Worm (Caenorhabditis elegans) whole organism, mixed stage, embryonic: Measurements from ENCODE around the gene cysl-1.

Experiments
- ceh-39 ChIP-seq: fragments of 150-350 bp; optimal IDR thresholded peaks from 2 replicates; lab custom pipeline; 2014; ENCODE audit warnings: missing biosample characterization, missing genetic modification characterization
- elt-1 ChIP-seq: sonication (generic microtip); optimal IDR thresholded peaks from 2 replicates; lab custom pipeline; 2017; ENCODE audit warnings: missing genetic modification characterization, mild to moderate bottlenecking, missing compliant biosample characterization, antibody characterized with exemption, moderate library complexity, borderline replicate concordance; ENCODE audit not compliant: insufficient read depth
- elt-3 ChIP-seq: fragments of 150-350 bp; optimal IDR thresholded peaks from 2 replicates; lab custom pipeline; 2014; ENCODE audit warnings: missing biosample characterization, missing genetic modification characterization
- flh-1 ChIP-seq: fragments of 200-800 bp; sonication (Bioruptor generic); optimal IDR thresholded peaks from 2 replicates; lab custom pipeline; 2018; ENCODE audit warnings: mild to moderate bottlenecking, missing genetic modification characterization, moderate library complexity, missing compliant biosample characterization
- lin-13 ChIP-seq: fragments of 150-350 bp; optimal IDR thresholded peaks from 2 replicates; lab custom pipeline; 2014; ENCODE audit warnings: missing biosample characterization, missing genetic modification characterization
- lin-32 ChIP-seq: fragments of 200-800 bp; sonication (Bioruptor generic); optimal IDR thresholded peaks from 2 replicates; lab custom pipeline; 2018; ENCODE audit warnings: mild to moderate bottlenecking, missing genetic modification characterization, missing compliant biosample characterization
- mep-1 ChIP-seq: fragments of 150-350 bp; optimal IDR thresholded peaks from 2 replicates; lab custom pipeline; 2017; ENCODE audit warnings: missing biosample characterization, missing genetic modification reagents, missing genetic modification characterization, inconsistent platforms
- nhr-2 ChIP-seq: fragments of 150-350 bp; optimal IDR thresholded peaks from 2 replicates; lab custom pipeline; 2014; ENCODE audit warnings: missing biosample characterization, missing genetic modification characterization
- nhr-76 ChIP-seq: sonication (generic microtip); optimal IDR thresholded peaks from 2 replicates; lab custom pipeline; 2017; ENCODE audit warnings: missing biosample characterization, missing genetic modification characterization
- tbx-8 ChIP-seq: fragments of 200-800 bp; sonication (Bioruptor generic); optimal IDR thresholded peaks from 2 replicates; lab custom pipeline; 2018; ENCODE audit warnings: mild to moderate bottlenecking, missing genetic modification characterization, moderate library complexity, missing compliant biosample characterization
- ztf-11 ChIP-seq: fragments of 150-350 bp; optimal IDR thresholded peaks from 2 replicates; lab custom pipeline; 2014; ENCODE audit warnings: missing biosample characterization, missing genetic modification characterization

DNA sequence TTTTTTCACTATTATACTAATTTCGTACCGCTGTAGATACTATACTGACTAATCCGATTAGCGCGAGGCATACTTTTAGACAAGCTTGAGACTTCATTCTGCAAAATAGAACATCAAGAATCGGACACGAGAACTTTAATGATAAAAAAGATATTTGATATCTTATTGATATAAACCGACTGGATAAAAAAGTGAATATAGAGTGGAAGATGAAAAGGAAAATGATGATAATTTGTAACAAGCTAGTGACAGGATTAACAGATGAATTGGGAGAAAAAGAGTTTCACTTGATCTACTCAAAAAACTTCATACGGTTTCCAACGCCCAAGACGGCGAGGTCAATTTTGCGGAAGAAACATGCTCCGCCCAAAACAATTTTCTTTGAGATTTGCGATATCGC is 5.4 kb downstream of the cysl-1 start, which contains the start of gene nas-37:
- TF ChIP-seq lin-13 (tag; lab: Kevin White, UChicago) (no peak), ztf-11 (no peak), ceh-39 (tag; lab: Kevin White, UChicago) (no peak), nhr-76 (tag; lab: Kevin White, UChicago) (no peak), flh-1 (GFP tag; lab: Kevin White, UChicago) (no peak), mep-1 (tag; lab: Kevin White, UChicago) (no peak), tbx-8 (no peak), elt-1 (tag; lab: Kevin White, UChicago) (no peak), lin-32 (GFP tag; lab: Kevin White, UChicago) (no peak), elt-3 (no peak), nhr-2 (tag; lab: Kevin White, UChicago) (no peak)
